Worm (Caenorhabditis elegans): ENCODE measurements around the gene F58E6.8.

Gene F58E6.8

DNA sequence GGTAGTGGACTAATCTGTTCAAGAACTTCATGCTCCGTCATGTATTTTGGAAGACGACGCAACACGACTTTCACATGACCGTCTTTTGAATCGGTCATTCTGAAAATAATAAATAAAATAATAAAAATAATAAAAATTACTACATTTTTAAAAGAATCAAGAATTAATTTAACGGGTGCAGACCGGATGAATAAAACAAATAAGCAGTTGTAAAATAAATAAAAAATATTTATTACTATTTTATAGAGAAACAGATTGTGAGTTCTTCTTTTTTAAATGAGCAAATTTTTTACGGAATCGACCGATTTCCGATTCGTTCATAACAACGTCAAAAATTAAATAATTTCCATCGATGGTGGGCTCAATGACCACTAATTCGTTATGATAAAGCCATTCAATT lies 22.0 kb upstream of the F58E6.8 start, which contains the start of gene smg-4:
TSS of gene smg-4 (minus strand) at position 101 of the 400 bp plus-strand sequence.
- TF ChIP-seq hmg-4 (GFP tag; optimal IDR thresholded peaks at IDR 0.05): no peak
- no peak for TF ChIP-seq tra-4 (tag; optimal IDR thresholded peaks at IDR 0.05)
- TF ChIP-seq ets-7 (tag; optimal IDR thresholded peaks at IDR 0.05): no peak
- TF ChIP-seq flt-1 (GFP tag; IDR thresholded peaks at IDR 0.05): no peak
- TF ChIP-seq ceh-13 (GFP tag; optimal IDR thresholded peaks at IDR 0.05): no peak
- TF ChIP-seq hnd-1 (tag; optimal IDR thresholded peaks at IDR 0.05): no peak
- TF ChIP-seq sea-1 (GFP tag; conservative IDR thresholded peaks at IDR 0.05): no peak
- TF ChIP-seq ceh-36 (tag; optimal IDR thresholded peaks at IDR 0.05): no peak
- no peak for TF ChIP-seq pes-1 (GFP tag; IDR thresholded peaks at IDR 0.05)
- TF ChIP-seq F13C5.2 (tag; optimal IDR thresholded peaks at IDR 0.05): no peak
- no peak for TF ChIP-seq B0310.2 (tag; optimal IDR thresholded peaks at IDR 0.05)
- TF ChIP-seq ama-1 (optimal IDR thresholded peaks at IDR 0.05): no peak
- no peak for TF ChIP-seq hmbx-1 (tag; optimal IDR thresholded peaks at IDR 0.05)
- TF ChIP-seq scrt-1 (GFP tag; IDR thresholded peaks at IDR 0.05): no peak
- TF ChIP-seq tbx-37 (GFP tag; conservative IDR thresholded peaks at IDR 0.05): no peak
- no peak for TF ChIP-seq tbx-11 (GFP tag; IDR thresholded peaks at IDR 0.05)
- no peak for TF ChIP-seq aly-1 (tag; optimal IDR thresholded peaks at IDR 0.05)

DNA sequence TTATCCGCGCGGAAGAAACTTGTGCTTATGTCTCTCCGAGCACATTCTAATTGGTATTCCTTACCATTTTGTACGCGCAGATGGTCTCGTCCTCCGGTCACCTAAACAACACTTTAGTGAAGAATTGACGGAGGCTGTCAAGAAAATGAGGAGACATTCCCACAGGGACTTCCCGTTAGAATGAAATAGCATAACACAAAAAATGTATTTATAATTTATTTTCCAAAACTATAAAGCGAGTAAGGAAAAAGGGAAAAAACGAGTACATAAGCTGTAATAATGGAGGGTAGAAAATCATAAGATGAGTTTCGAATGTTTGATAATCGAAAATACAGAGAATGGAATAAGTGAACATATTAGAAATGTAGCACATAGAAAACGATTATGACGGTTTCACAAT lies 20.1 kb upstream of the F58E6.8 start, which contains the start of gene F46B6.12:
TSS of gene F46B6.12 (minus strand) at position 101 of the 400 bp plus-strand sequence.
- TF ChIP-seq tbx-37 (GFP tag; conservative IDR thresholded peaks at IDR 0.05) (no peak), ceh-13 (GFP tag; optimal IDR thresholded peaks at IDR 0.05) (no peak), ama-1 (optimal IDR thresholded peaks at IDR 0.05) (no peak), pes-1 (GFP tag; IDR thresholded peaks at IDR 0.05) (no peak)

DNA sequence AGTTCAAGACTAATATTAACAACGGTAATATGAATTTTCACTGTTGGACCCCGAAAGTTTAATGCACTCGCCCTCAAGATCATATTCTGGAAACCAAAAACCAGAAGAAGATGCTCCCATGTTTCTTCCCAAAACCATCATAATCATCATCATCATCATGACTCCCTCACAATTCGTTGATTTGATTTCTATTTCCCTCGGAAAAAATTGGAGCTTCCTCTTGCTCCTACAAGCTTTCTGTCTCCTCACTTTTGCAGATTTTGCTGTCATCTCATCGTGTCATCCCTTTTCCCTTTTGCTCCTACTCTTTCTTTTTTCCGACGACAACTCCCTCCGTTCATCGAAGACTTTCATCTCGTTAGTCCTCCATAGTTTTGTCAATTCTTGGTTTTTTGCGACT lies 16.3 kb upstream of the F58E6.8 start, which contains the start of gene F46B6.2:
TSS of gene F46B6.2 (plus strand) at position 316 of the 400 bp plus-strand sequence.
- TF ChIP-seq sea-1 (GFP tag; conservative IDR thresholded peaks at IDR 0.05) (no peak), ceh-36 (tag; optimal IDR thresholded peaks at IDR 0.05) (no peak), tbx-11 (GFP tag; IDR thresholded peaks at IDR 0.05) (no peak), flt-1 (GFP tag; IDR thresholded peaks at IDR 0.05) (no peak), tbx-37 (GFP tag; conservative IDR thresholded peaks at IDR 0.05) (no peak), ama-1 (optimal IDR thresholded peaks at IDR 0.05) (no peak), tra-4 (tag; optimal IDR thresholded peaks at IDR 0.05) (no peak), pes-1 (GFP tag; IDR thresholded peaks at IDR 0.05) (no peak), F13C5.2 (tag; optimal IDR thresholded peaks at IDR 0.05) (no peak), hmg-4 (GFP tag; optimal IDR thresholded peaks at IDR 0.05) (no peak), ceh-13 (GFP tag; optimal IDR thresholded peaks at IDR 0.05) (no peak), ets-7 (tag; optimal IDR thresholded peaks at IDR 0.05) (no peak), hnd-1 (tag; optimal IDR thresholded peaks at IDR 0.05) (no peak), B0310.2 (tag; optimal IDR thresholded peaks at IDR 0.05) (no peak), hmbx-1 (tag; optimal IDR thresholded peaks at IDR 0.05) (no peak), scrt-1 (GFP tag; IDR thresholded peaks at IDR 0.05) (no peak), aly-1 (tag; optimal IDR thresholded peaks at IDR 0.05) (no peak)

DNA sequence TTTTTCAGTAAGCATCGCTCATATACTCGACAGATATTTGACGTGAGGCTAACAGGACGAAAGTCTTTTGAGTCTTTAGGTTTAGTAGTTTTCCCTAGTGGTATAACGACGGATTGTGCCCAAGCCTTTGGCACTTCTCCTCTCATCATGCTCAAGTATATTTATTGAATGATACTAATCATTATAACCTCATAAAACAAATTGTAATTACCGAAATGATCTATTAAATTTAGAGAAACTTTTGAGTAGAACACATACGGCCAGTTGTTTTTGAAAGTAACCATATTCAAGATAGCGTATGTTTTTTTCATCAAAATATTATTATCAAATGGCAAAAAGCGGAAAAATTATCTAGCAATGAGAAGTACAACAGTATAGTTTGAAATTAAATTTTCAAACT lies 15.7 kb upstream of the F58E6.8 start:
- TF ChIP-seq ama-1 (optimal IDR thresholded peaks at IDR 0.05) (no peak), aly-1 (tag; optimal IDR thresholded peaks at IDR 0.05) (no peak), F13C5.2 (tag; optimal IDR thresholded peaks at IDR 0.05) (no peak), tbx-37 (GFP tag; conservative IDR thresholded peaks at IDR 0.05) (no peak), B0310.2 (tag; optimal IDR thresholded peaks at IDR 0.05) (no peak), tra-4 (tag; optimal IDR thresholded peaks at IDR 0.05) (no peak), hmbx-1 (tag; optimal IDR thresholded peaks at IDR 0.05) (no peak), scrt-1 (GFP tag; IDR thresholded peaks at IDR 0.05) (no peak), ceh-36 (tag; optimal IDR thresholded peaks at IDR 0.05) (no peak), flt-1 (GFP tag; IDR thresholded peaks at IDR 0.05) (no peak), tbx-11 (GFP tag; IDR thresholded peaks at IDR 0.05) (no peak), pes-1 (GFP tag; IDR thresholded peaks at IDR 0.05) (no peak), hmg-4 (GFP tag; optimal IDR thresholded peaks at IDR 0.05) (no peak), ceh-13 (GFP tag; optimal IDR thresholded peaks at IDR 0.05) (no peak), sea-1 (GFP tag; conservative IDR thresholded peaks at IDR 0.05) (no peak), ets-7 (tag; optimal IDR thresholded peaks at IDR 0.05) (no peak), hnd-1 (tag; optimal IDR thresholded peaks at IDR 0.05) (no peak)

DNA sequence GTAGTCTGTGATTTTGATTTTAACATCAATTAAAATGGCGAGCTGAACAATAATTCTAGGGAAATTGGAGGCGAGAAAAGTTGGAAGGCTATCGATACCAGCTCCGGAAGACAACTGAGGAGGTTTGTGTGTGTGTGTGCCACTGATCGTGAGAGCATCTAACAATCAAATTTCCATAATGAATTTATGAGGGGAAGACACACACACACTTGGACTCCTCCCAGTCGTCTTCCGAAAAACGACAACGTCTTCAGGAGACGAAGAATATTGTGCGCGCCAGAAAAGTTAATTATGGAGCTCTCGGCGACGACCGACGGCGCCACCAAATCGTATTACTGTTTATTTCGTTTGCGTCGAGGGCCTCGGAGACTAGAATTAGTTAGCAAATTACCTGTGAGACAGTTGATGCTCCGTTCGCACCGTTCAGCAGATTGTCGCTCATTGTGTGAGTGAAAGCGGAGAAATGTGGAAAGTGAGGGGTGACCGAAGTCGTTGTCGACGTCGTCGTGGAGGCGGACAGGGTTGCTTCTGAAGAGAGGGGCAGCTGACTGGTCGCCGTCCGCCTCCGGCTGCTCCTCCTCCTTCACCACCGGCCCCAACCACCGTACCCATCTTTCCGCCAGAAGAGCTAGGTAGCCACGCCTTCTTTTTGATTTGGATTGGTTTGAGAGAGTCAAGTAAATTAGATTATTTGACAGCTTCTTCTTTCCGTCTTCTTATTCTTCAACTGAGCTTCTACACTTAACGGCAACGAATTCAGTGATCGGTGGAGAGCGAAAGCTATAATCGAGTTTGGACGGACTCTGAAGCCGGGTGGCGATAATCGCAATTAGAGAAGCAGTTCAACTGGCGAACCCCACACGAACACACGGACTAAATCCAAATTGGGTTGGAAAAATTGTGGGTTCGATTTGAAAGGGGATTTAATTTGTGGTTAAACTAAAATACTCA lies 13.5 kb upstream of the F58E6.8 start, which contains the start of gene unc-42:
TSS of gene unc-42 (minus strand) at position 564 of the 951 bp plus-strand sequence.
- no peak for TF ChIP-seq aly-1 (tag; optimal IDR thresholded peaks at IDR 0.05)
- no peak for TF ChIP-seq tbx-37 (GFP tag; conservative IDR thresholded peaks at IDR 0.05)

DNA sequence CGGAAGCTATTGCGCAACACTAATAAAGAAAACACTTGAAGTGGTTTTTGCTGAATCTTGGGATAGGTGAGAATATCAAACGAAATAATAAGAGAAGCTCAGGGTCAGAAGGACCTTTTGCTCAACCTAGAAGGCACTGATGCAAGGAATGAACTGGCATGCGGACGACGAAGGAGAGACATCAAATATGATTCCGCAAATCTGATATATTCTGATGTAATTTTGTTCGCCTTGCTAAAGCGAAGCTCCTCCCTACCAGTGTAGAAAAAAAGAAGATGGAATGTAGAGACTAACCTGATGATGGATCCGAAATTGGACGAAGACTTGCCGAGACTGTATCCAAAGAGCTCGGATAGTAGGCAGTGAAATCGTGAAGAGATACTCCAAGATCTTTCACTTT lies 12.3 kb upstream of the F58E6.8 start:
- TF ChIP-seq flt-1 (GFP tag; IDR thresholded peaks at IDR 0.05): no peak
- TF ChIP-seq tbx-11 (GFP tag; IDR thresholded peaks at IDR 0.05): no peak
- no peak for TF ChIP-seq ceh-13 (GFP tag; optimal IDR thresholded peaks at IDR 0.05)
- TF ChIP-seq pes-1 (GFP tag; IDR thresholded peaks at IDR 0.05): no peak
- TF ChIP-seq hmbx-1 (tag; optimal IDR thresholded peaks at IDR 0.05): no peak
- no peak for TF ChIP-seq hnd-1 (tag; optimal IDR thresholded peaks at IDR 0.05)
- no peak for TF ChIP-seq F13C5.2 (tag; optimal IDR thresholded peaks at IDR 0.05)
- no peak for TF ChIP-seq aly-1 (tag; optimal IDR thresholded peaks at IDR 0.05)
- no peak for TF ChIP-seq ama-1 (optimal IDR thresholded peaks at IDR 0.05)
- TF ChIP-seq hmg-4 (GFP tag; optimal IDR thresholded peaks at IDR 0.05): no peak

DNA sequence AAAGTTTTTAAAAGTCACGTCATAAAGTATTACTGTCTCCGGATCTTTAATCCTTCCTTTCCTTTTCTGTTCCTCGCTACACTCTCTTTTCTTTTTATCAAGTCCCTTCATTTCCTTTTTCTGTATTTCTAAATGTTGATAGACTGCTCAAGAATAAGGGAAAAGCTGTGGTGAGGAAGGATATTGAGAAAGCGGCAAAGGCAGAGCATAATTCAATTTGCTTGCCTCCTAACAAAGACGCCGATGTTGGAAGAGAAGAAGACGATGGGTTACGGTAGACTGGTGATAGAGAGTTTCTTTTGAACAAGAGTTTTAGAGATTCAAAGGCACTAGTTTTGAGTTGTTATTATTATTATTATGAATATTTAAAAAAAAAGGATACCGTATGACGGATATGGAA lies 10.0 kb upstream of the F58E6.8 start:
- no peak for TF ChIP-seq aly-1 (tag; optimal IDR thresholded peaks at IDR 0.05)

Measured in whole organism, early embryonic.